Fruit fly (Drosophila melanogaster): ENCODE data around the gene RpL9.

The RpL9 gene

DNA sequence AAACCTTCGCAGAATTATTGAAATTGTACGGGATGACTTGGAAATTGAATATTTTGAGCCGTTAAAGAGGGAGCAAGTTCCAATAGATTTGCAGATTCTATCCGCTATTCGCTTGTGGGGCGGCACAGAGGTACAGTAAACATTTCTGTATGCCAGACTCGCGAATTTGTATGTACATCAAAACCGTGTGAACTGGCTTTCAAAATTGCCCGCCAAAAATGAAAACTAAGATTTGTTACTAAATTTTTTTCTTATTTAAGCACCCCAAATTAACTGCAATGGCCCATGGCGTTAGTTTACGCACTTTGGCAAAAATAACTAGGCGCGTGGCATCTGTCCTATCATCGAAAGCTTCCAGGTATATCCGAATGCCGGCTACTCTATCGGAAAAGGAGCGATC is 16.0 kb downstream of the RpL9 start:
- TF ChIP-seq sens (GFP tag) (peak; percentile 29), Lhr (GFP tag; optimal IDR thresholded peaks at IDR 0.05) (no peak), bbx (GFP tag; IDR thresholded peaks at IDR 0.05; ENCODE audit: partially characterized antibody) (no peak), Dp (GFP tag; optimal IDR thresholded peaks at IDR 0.05) (peak; percentile 31), CG17328 (GFP tag; IDR thresholded peaks at IDR 0.05) (no peak), CG5245 (GFP tag; optimal IDR thresholded peaks at IDR 0.05) (no peak), CG15514 (GFP tag; optimal IDR thresholded peaks at IDR 0.05) (peak; percentile 83), CG32767 (GFP tag; IDR thresholded peaks at IDR 0.05) (peak; percentile 78), E2f2 (GFP tag; IDR thresholded peaks at IDR 0.05) (peak; percentile 65), Ets65A (GFP tag) (peak; percentile 43)

DNA sequence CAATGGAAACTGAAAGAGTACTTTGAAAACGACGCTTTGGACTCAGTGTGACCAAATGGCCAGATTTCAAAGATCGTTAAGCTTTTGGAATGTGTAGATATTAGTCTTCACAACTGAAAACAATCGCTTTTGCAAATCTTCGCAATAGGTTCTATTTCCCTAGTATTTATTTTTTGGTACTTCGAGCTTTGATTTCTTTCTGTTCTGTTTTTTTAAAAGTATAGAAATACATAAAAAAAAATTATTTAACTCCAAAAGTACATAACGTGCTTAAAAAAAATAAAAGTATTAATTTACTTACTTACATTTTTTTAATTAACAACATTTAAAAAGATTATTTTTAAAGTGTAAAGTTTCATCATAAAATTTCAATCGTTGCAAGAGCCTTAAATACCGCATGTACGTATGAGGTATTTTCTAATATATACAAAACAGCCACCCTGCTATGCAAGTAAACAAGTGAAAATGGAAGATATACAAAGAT is 16.6 kb downstream of the RpL9 start, which contains the start of the genes piwi and CG12253:
TSS of gene piwi (minus strand) at position 51 of the 484 bp plus-strand sequence.
TSS of gene CG12253 (plus strand) at position 437 of the 484 bp plus-strand sequence.
- TF ChIP-seq Sox102F (GFP tag; optimal IDR thresholded peaks at IDR 0.05) = peak; percentile 93
- TF ChIP-seq CG17385 (GFP tag; optimal IDR thresholded peaks at IDR 0.05) = peak; percentile 76
- peak; percentile 87 for TF ChIP-seq CG8388 (GFP tag; optimal IDR thresholded peaks at IDR 0.05)
- peak; percentile 20 for TF ChIP-seq Fer1 (GFP tag; optimal IDR thresholded peaks at IDR 0.05)
- peak; percentile 35 for TF ChIP-seq CG3838 (GFP tag; optimal IDR thresholded peaks at IDR 0.05)
- no peak for TF ChIP-seq CG6765 (GFP tag; optimal IDR thresholded peaks at IDR 0.05)
- peak; percentile 77; the same call in 1 of the 2 replicates for TF ChIP-seq ranshi (GFP tag; IDR thresholded peaks at IDR 0.05)
- peak; percentile 32 for TF ChIP-seq CG15514 (GFP tag; optimal IDR thresholded peaks at IDR 0.05)
- TF ChIP-seq CG12155 (GFP tag; optimal IDR thresholded peaks at IDR 0.05) = peak; percentile 69
- TF ChIP-seq usp (GFP tag; optimal IDR thresholded peaks at IDR 0.05) = no peak
- peak; percentile 64 for TF ChIP-seq pho (GFP tag; optimal IDR thresholded peaks at IDR 0.05)
- TF ChIP-seq CG1529 (GFP tag; optimal IDR thresholded peaks at IDR 0.05) = peak; percentile 61
- no peak for TF ChIP-seq Side (GFP tag; optimal IDR thresholded peaks at IDR 0.05)
- TF ChIP-seq sens (GFP tag) = peak; percentile 71
- TF ChIP-seq Adf1 (GFP tag; IDR thresholded peaks at IDR 0.05) = peak; percentile 63
- TF ChIP-seq Asciz (GFP tag; optimal IDR thresholded peaks at IDR 0.05) = peak; percentile 20
- TF ChIP-seq unpg (GFP tag; optimal IDR thresholded peaks at IDR 0.05) = peak; percentile 89
- no peak for TF ChIP-seq sr (GFP tag; IDR thresholded peaks at IDR 0.05)
- TF ChIP-seq CG16813 (GFP tag; IDR thresholded peaks at IDR 0.05; ENCODE audit: partially characterized antibody) = no peak
- TF ChIP-seq H15 (GFP tag; IDR thresholded peaks at IDR 0.05) = 0 out of 3 replicates have a peak, but pooled peaks have one; percentile 35
- peak; percentile 25 for TF ChIP-seq Dip3 (GFP tag; optimal IDR thresholded peaks at IDR 0.05)
- TF ChIP-seq mam (GFP tag; optimal IDR thresholded peaks at IDR 0.05) = peak; percentile 25
- TF ChIP-seq CG9797 (GFP tag; optimal IDR thresholded peaks at IDR 0.05) = peak; percentile 31
- TF ChIP-seq CG16815 (GFP tag; optimal IDR thresholded peaks at IDR 0.05) = peak; percentile 72
- no peak for TF ChIP-seq nerfin-1 (tag; optimal IDR thresholded peaks at IDR 0.05)
- 0 out of 2 replicates have a peak, but pooled peaks have one; percentile 37 for TF ChIP-seq rib (GFP tag; IDR thresholded peaks at IDR 0.05)
- TF ChIP-seq Eip74EF (GFP tag; optimal IDR thresholded peaks at IDR 0.05) = no peak
- TF ChIP-seq CG8281 (tag; optimal IDR thresholded peaks at IDR 0.05) = no peak
- TF ChIP-seq CG1024 (GFP tag; IDR thresholded peaks at IDR 0.05) = 0 out of 2 replicates have a peak, but pooled peaks have one; percentile 33
- peak; percentile 32 for TF ChIP-seq Bteb2 (GFP tag; optimal IDR thresholded peaks at IDR 0.05)
- TF ChIP-seq hkb (optimal IDR thresholded peaks at IDR 0.05) = no peak
- TF ChIP-seq hkb (GFP tag; IDR thresholded peaks at IDR 0.05) = peak; percentile 21; the same call in 1 of the 2 replicates
- TF ChIP-seq zen (tag; optimal IDR thresholded peaks at IDR 0.05) = peak; percentile 33
- TF ChIP-seq sim (GFP tag; IDR thresholded peaks at IDR 0.05) = peak; percentile 64; the same call in 1 of the 2 replicates
- 0 out of 2 replicates have a peak, but pooled peaks have one; percentile 35 for TF ChIP-seq seq (GFP tag; IDR thresholded peaks at IDR 0.05)
- no peak for TF ChIP-seq Mes4 (GFP tag; optimal IDR thresholded peaks at IDR 0.05)
- no peak for TF ChIP-seq MESR4 (GFP tag; optimal IDR thresholded peaks at IDR 0.05)
- TF ChIP-seq twi (tag; optimal IDR thresholded peaks at IDR 0.05) = peak; percentile 69
- TF ChIP-seq CG16779 (GFP tag; IDR thresholded peaks at IDR 0.05) = no peak
- TF ChIP-seq hbn (GFP tag; IDR thresholded peaks at IDR 0.05; ENCODE audit: partially characterized antibody) = no peak
- TF ChIP-seq Atf3 (GFP tag; optimal IDR thresholded peaks at IDR 0.05) = peak; percentile 8

Measured in whole organism, embryonic.